Worm (Caenorhabditis elegans) whole organism, L4 larva: Measurements from ENCODE around the gene srh-222.

Experiments used
- ZK337.2 ChIP-seq: fragments of 200-800 bp; sonication (Bioruptor generic); IDR thresholded peaks from 2 replicates; pipeline ENCODE4 v1.3.6; 2022; ENCODE audit warnings: missing genetic modification reagents, missing genetic modification characterization, missing compliant biosample characterization
- ceh-82 ChIP-seq: sonication (generic microtip); optimal IDR thresholded peaks from 2 replicates; lab custom pipeline; 2017; ENCODE audit warnings: missing biosample characterization, missing genetic modification characterization
- dve-1 ChIP-seq: sonication (generic microtip); optimal IDR thresholded peaks from 2 replicates; lab custom pipeline; 2017; ENCODE audit warnings: antibody characterized with exemption, mild to moderate bottlenecking, missing genetic modification characterization, missing compliant biosample characterization; ENCODE audit not compliant: insufficient read depth
- jun-1 ChIP-seq: fragments of 150-350 bp; optimal IDR thresholded peaks from 2 replicates; lab custom pipeline; 2014; ENCODE audit warnings: missing biosample characterization, missing genetic modification reagents, missing genetic modification characterization
- lir-3 ChIP-seq: sonication (generic microtip); optimal IDR thresholded peaks from 2 replicates; lab custom pipeline; 2016; ENCODE audit warnings: mild to moderate bottlenecking, missing genetic modification characterization, missing compliant biosample characterization
- mdl-1 ChIP-seq, 2 experiments: fragments of 150-350 bp in 1 of 2; sonication (generic microtip) in 1 of 2; optimal IDR thresholded peaks; 2 replicates each; lab custom pipeline; 2014 to 2017; ENCODE audit warnings: missing biosample characterization in 2 of 2, missing genetic modification characterization in 2 of 2
- nhr-77 ChIP-seq: fragments of 150-350 bp; optimal IDR thresholded peaks from 2 replicates; lab custom pipeline; 2014; ENCODE audit warnings: missing biosample characterization, missing genetic modification characterization
- pha-4 ChIP-seq, 2 experiments: fragments of 150-350 bp in 1 of 2; fragments of 200-800 bp in 1 of 2; sonication (Bioruptor generic) in 1 of 2; IDR thresholded peaks in 1 of 2; optimal IDR thresholded peaks in 1 of 2; 2 replicates each; pipeline versions ENCODE4 v1.3.6 to Lab custom; 2014 to 2022; ENCODE audit warnings: missing genetic modification characterization in 2 of 2, missing genetic modification reagents in 2 of 2, missing biosample characterization in 1 of 2, missing compliant biosample characterization in 1 of 2
- saeg-2 ChIP-seq: fragments of 200-800 bp; sonication (Bioruptor generic); IDR thresholded peaks from 2 replicates; pipeline ENCODE4 v1.3.6; 2022; ENCODE audit warnings: missing genetic modification reagents, missing genetic modification characterization, missing compliant biosample characterization

ce11 chrIV:3960396-3960795 is 19.2 kb upstream of the srh-222 start, which contains the start of gene clec-75:
- TF ChIP-seq pha-4 (GFP tag; IDR thresholded peaks at IDR 0.05; lab: Robert Waterston, UW) = no peak
- TF ChIP-seq pha-4 (tag; optimal IDR thresholded peaks at IDR 0.05; lab: Kevin White, UChicago) = no peak
- TF ChIP-seq saeg-2 (GFP tag; lab: Robert Waterston, UW) = no peak
- no peak for TF ChIP-seq lir-3 (tag; lab: Kevin White, UChicago)
- no peak for TF ChIP-seq jun-1 (tag; lab: Kevin White, UChicago)
- TF ChIP-seq dve-1 (tag; lab: Kevin White, UChicago) = no peak
- no peak for TF ChIP-seq nhr-77 (tag; lab: Kevin White, UChicago)
- no peak for TF ChIP-seq ZK337.2 (GFP tag; lab: Robert Waterston, UW)
- no peak for TF ChIP-seq mdl-1 (tag; optimal IDR thresholded peaks at IDR 0.05; lab: Kevin White, UChicago)
- no peak for TF ChIP-seq ceh-82
